Worm (Caenorhabditis elegans) whole organism, L4 larva: ENCODE results near the gene C15H9.11.

Source experiments
- F26F4.8 ChIP-seq: fragments of 200-800 bp; sonication (Bioruptor generic); conservative IDR thresholded peaks from 2 replicates; pipeline ENCODE4 v1.3.6; 2022; ENCODE audit warnings: missing genetic modification characterization, missing compliant biosample characterization
- F44E2.7 ChIP-seq: fragments of 200-800 bp; sonication (Bioruptor generic); IDR thresholded peaks from 2 replicates; pipeline ENCODE4 v2.1.2; 2022; ENCODE audit warnings: missing genetic modification characterization, missing compliant biosample characterization
- T20F7.1 ChIP-seq: fragments of 200-800 bp; sonication (Bioruptor generic); optimal IDR thresholded peaks from 2 replicates; lab custom pipeline; 2018; ENCODE audit warnings: mild to moderate bottlenecking, missing genetic modification characterization, missing compliant biosample characterization
- T26A8.4 ChIP-seq: fragments of 200-800 bp; sonication (Bioruptor generic); IDR thresholded peaks from 2 replicates; pipeline ENCODE4 v1.3.6; 2022; ENCODE audit warnings: missing genetic modification characterization, missing compliant biosample characterization
- Y48G9A.11 ChIP-seq: fragments of 200-800 bp; sonication (Bioruptor generic); IDR thresholded peaks from 2 replicates; pipeline ENCODE4 v1.3.6; 2022; ENCODE audit warnings: missing genetic modification reagents, missing genetic modification characterization, missing compliant biosample characterization
- aha-1 ChIP-seq: fragments of 150-350 bp; peaks from one replicate; lab custom pipeline; 2014; ENCODE audit warnings: missing biosample characterization, missing genetic modification characterization
- ceh-32 ChIP-seq: sonication (generic microtip); optimal IDR thresholded peaks from 2 replicates; lab custom pipeline; 2016; ENCODE audit warnings: mild to moderate bottlenecking, missing genetic modification characterization, missing compliant biosample characterization; ENCODE audit not compliant: poor library complexity
- ceh-44 ChIP-seq: fragments of 200-800 bp; sonication (Bioruptor generic); IDR thresholded peaks from 2 replicates; pipeline ENCODE4 v1.3.6; 2022; ENCODE audit warnings: missing genetic modification reagents, missing genetic modification characterization, missing compliant biosample characterization
- daf-16 ChIP-seq, 3 experiments: sonication (generic microtip); optimal IDR thresholded peaks; 2 replicates each; lab custom pipeline; 2016 to 2017; ENCODE audit warnings: missing genetic modification characterization in 3 of 3, missing genetic modification reagents in 3 of 3, mild to moderate bottlenecking in 2 of 3, missing compliant biosample characterization in 2 of 3, missing biosample characterization in 1 of 3, moderate library complexity in 1 of 3
- dmd-6 ChIP-seq: fragments of 200-800 bp; sonication (Bioruptor generic); IDR thresholded peaks from 2 replicates; pipeline ENCODE4 v1.3.6; 2022; ENCODE audit warnings: missing genetic modification reagents, missing genetic modification characterization, missing compliant biosample characterization
- dmd-8 ChIP-seq: fragments of 200-800 bp; sonication (Bioruptor generic); IDR thresholded peaks from 2 replicates; pipeline ENCODE4 v1.3.6; 2022; ENCODE audit warnings: missing genetic modification characterization, missing compliant biosample characterization
- duxl-1 ChIP-seq: sonication (generic microtip); optimal IDR thresholded peaks from 2 replicates; lab custom pipeline; 2016; ENCODE audit warnings: mild to moderate bottlenecking, missing genetic modification characterization, moderate library complexity, missing compliant biosample characterization; ENCODE audit not compliant: poor library complexity
- dve-1 ChIP-seq: sonication (generic microtip); optimal IDR thresholded peaks from 2 replicates; lab custom pipeline; 2017; ENCODE audit warnings: antibody characterized with exemption, mild to moderate bottlenecking, missing genetic modification characterization, missing compliant biosample characterization; ENCODE audit not compliant: insufficient read depth
- egl-43 ChIP-seq: fragments of 200-800 bp; sonication (Bioruptor generic); IDR thresholded peaks from 2 replicates; pipeline ENCODE4 v1.3.6; 2022; ENCODE audit warnings: missing genetic modification reagents, missing genetic modification characterization, missing compliant biosample characterization
- fkh-10 ChIP-seq: fragments of 150-350 bp; optimal IDR thresholded peaks from 2 replicates; lab custom pipeline; 2014; ENCODE audit warnings: missing biosample characterization, missing genetic modification reagents, missing genetic modification characterization
- hif-1 ChIP-seq, 2 experiments: sonication (generic microtip); optimal IDR thresholded peaks; 2 replicates each; lab custom pipeline; 2016 to 2017; ENCODE audit warnings: missing compliant biosample characterization in 2 of 2, missing genetic modification characterization in 2 of 2, missing genetic modification reagents in 2 of 2, missing genotype in 2 of 2, mild to moderate bottlenecking in 1 of 2
- hlh-11 ChIP-seq: fragments of 200-800 bp; sonication (Bioruptor generic); optimal IDR thresholded peaks from 2 replicates; lab custom pipeline; 2018; ENCODE audit warnings: mild to moderate bottlenecking, missing genetic modification characterization, missing compliant biosample characterization
- hlh-30 ChIP-seq: sonication (generic microtip); optimal IDR thresholded peaks from 2 replicates; lab custom pipeline; 2017; ENCODE audit warnings: antibody characterized with exemption, mild to moderate bottlenecking, missing genetic modification characterization, missing compliant biosample characterization; ENCODE audit not compliant: insufficient read depth
- jun-1 ChIP-seq: fragments of 150-350 bp; optimal IDR thresholded peaks from 2 replicates; lab custom pipeline; 2014; ENCODE audit warnings: missing biosample characterization, missing genetic modification reagents, missing genetic modification characterization
- lin-13 ChIP-seq: fragments of 150-350 bp; optimal IDR thresholded peaks from 2 replicates; lab custom pipeline; 2014; ENCODE audit warnings: missing biosample characterization, missing genetic modification reagents, missing genetic modification characterization
- lin-29 ChIP-seq: fragments of 200-800 bp; sonication (Bioruptor generic); IDR thresholded peaks from 2 replicates; pipeline ENCODE4 v1.3.6; 2022; ENCODE audit warnings: missing genetic modification reagents, missing genetic modification characterization, missing compliant biosample characterization
- lsy-2 ChIP-seq, 2 experiments: fragments of 150-350 bp in 1 of 2; sonication (generic microtip) in 1 of 2; optimal IDR thresholded peaks; 2 replicates each; lab custom pipeline; 2014 to 2017; ENCODE audit warnings: missing biosample characterization in 2 of 2, missing genetic modification characterization in 2 of 2
- mdl-1 ChIP-seq, 2 experiments: fragments of 150-350 bp in 1 of 2; sonication (generic microtip) in 1 of 2; optimal IDR thresholded peaks; 2 replicates each; lab custom pipeline; 2014 to 2017; ENCODE audit warnings: missing biosample characterization in 2 of 2, missing genetic modification characterization in 2 of 2
- mxl-2 ChIP-seq: fragments of 200-800 bp; sonication (Bioruptor generic); conservative IDR thresholded peaks from 2 replicates; pipeline ENCODE4 v1.3.6; 2022; ENCODE audit warnings: missing genetic modification reagents, missing genetic modification characterization, missing compliant biosample characterization
- mxl-3 ChIP-seq: fragments of 200-800 bp; sonication (Bioruptor generic); optimal IDR thresholded peaks from 2 replicates; lab custom pipeline; 2018; ENCODE audit warnings: mild to moderate bottlenecking, missing genetic modification characterization, missing compliant biosample characterization
- nhr-10 ChIP-seq: fragments of 150-350 bp; optimal IDR thresholded peaks from 2 replicates; lab custom pipeline; 2014; ENCODE audit warnings: missing biosample characterization, missing genetic modification characterization
- nhr-102 ChIP-seq: sonication (generic microtip); optimal IDR thresholded peaks from 2 replicates; lab custom pipeline; 2016; ENCODE audit warnings: mild to moderate bottlenecking, missing genetic modification characterization, moderate library complexity, missing compliant biosample characterization
- nhr-28 ChIP-seq: fragments of 150-350 bp; optimal IDR thresholded peaks from 2 replicates; lab custom pipeline; 2014; ENCODE audit warnings: missing biosample characterization, missing genetic modification characterization
- nhr-41 ChIP-seq: fragments of 200-800 bp; sonication (Bioruptor generic); IDR thresholded peaks from 2 replicates; pipeline ENCODE4 v1.3.6; 2022; ENCODE audit warnings: missing genetic modification reagents, missing genetic modification characterization, missing compliant biosample characterization
- nhr-42 ChIP-seq: fragments of 200-800 bp; sonication (Bioruptor generic); IDR thresholded peaks from 2 replicates; pipeline ENCODE4 v1.3.6; 2022; ENCODE audit warnings: missing genetic modification characterization, missing compliant biosample characterization
- nhr-48 ChIP-seq: sonication (generic microtip); optimal IDR thresholded peaks from 2 replicates; lab custom pipeline; 2016; ENCODE audit warnings: mild to moderate bottlenecking, missing genetic modification characterization, missing compliant biosample characterization
- pha-4 ChIP-seq, 2 experiments: fragments of 150-350 bp in 1 of 2; fragments of 200-800 bp in 1 of 2; sonication (Bioruptor generic) in 1 of 2; IDR thresholded peaks in 1 of 2; optimal IDR thresholded peaks in 1 of 2; 2 replicates each; pipeline versions ENCODE4 v1.3.6 to Lab custom; 2014 to 2022; ENCODE audit warnings: missing genetic modification characterization in 2 of 2, missing genetic modification reagents in 2 of 2, missing biosample characterization in 1 of 2, missing compliant biosample characterization in 1 of 2
- php-3 ChIP-seq: fragments of 200-800 bp; sonication (Bioruptor generic); IDR thresholded peaks from 2 replicates; pipeline ENCODE4 v1.3.6; 2022; ENCODE audit warnings: missing genetic modification reagents, missing genetic modification characterization, missing compliant biosample characterization
- pqm-1 ChIP-seq: sonication (generic microtip); optimal IDR thresholded peaks from 2 replicates; lab custom pipeline; 2017; ENCODE audit warnings: missing biosample characterization, missing genetic modification characterization
- saeg-2 ChIP-seq: fragments of 200-800 bp; sonication (Bioruptor generic); IDR thresholded peaks from 2 replicates; pipeline ENCODE4 v1.3.6; 2022; ENCODE audit warnings: missing genetic modification reagents, missing genetic modification characterization, missing compliant biosample characterization
- set-16 ChIP-seq: fragments of 200-800 bp; sonication (Bioruptor generic); IDR thresholded peaks from 2 replicates; pipeline ENCODE4 v1.3.6; 2022; ENCODE audit warnings: missing genetic modification reagents, missing genetic modification characterization, missing compliant biosample characterization
- spr-3 ChIP-seq: fragments of 200-800 bp; sonication (Bioruptor generic); optimal IDR thresholded peaks from 2 replicates; lab custom pipeline; 2018; ENCODE audit warnings: mild to moderate bottlenecking, missing genetic modification characterization, missing compliant biosample characterization
- unc-130 ChIP-seq: sonication (generic microtip); optimal IDR thresholded peaks from 2 replicates; lab custom pipeline; 2016; ENCODE audit warnings: missing genetic modification reagents, missing genetic modification characterization, missing compliant biosample characterization
- unc-62 ChIP-seq, 3 experiments: fragments of 150-350 bp in 1 of 3; sonication (generic microtip); optimal IDR thresholded peaks in 2 of 3; peaks in 1 of 3; 1 replicate in 1 of 3; 2 replicates in 2 of 3; lab custom pipeline; 2014 to 2017; ENCODE audit warnings: missing biosample characterization in 3 of 3, missing genetic modification characterization in 3 of 3, missing genetic modification reagents in 3 of 3, missing genotype in 1 of 3
- zfp-3 ChIP-seq: fragments of 200-800 bp; sonication (Bioruptor generic); conservative IDR thresholded peaks from 2 replicates; pipeline ENCODE4 v1.3.6; 2022; ENCODE audit warnings: missing genetic modification reagents, missing genetic modification characterization, missing compliant biosample characterization
- zip-11 ChIP-seq: fragments of 200-800 bp; sonication (Bioruptor generic); IDR thresholded peaks from 2 replicates; pipeline ENCODE4 v1.3.6; 2022; ENCODE audit warnings: missing genetic modification characterization, missing compliant biosample characterization
- ztf-7 ChIP-seq: fragments of 150-350 bp; optimal IDR thresholded peaks from 2 replicates; lab custom pipeline; 2014; ENCODE audit warnings: missing biosample characterization, missing genetic modification characterization

The C15H9.11 gene

ce11 chrX:6065936-6066452, 37.2 kb downstream of the C15H9.11 start, which contains the start of gene ptr-4:
Gene ptr-4 (minus strand): TSS chrX:6065986.
- TF ChIP-seq mxl-3, result no peak
- peak in 1 of 2 experiments; percentile 92 for TF ChIP-seq unc-62 (GFP tag; optimal IDR thresholded peaks at IDR 0.05 in 1 of 2; lab: Kevin White, UChicago)
- no peak for TF ChIP-seq unc-62 (tag; optimal IDR thresholded peaks at IDR 0.05; lab: Kevin White, UChicago)

ce11 chrX:6064385-6064784, 38.8 kb downstream of the C15H9.11 start:
- TF ChIP-seq T26A8.4 (GFP tag; lab: Robert Waterston, UW), result no peak
- no peak for TF ChIP-seq fkh-10 (GFP tag; lab: Kevin White, UChicago)
- peak; percentile 25 for TF ChIP-seq hlh-11 (tag; lab: Kevin White, UChicago)
- TF ChIP-seq hlh-30 (tag; lab: Kevin White, UChicago), result peak; percentile 9
- TF ChIP-seq mdl-1 (tag; optimal IDR thresholded peaks at IDR 0.05; lab: Kevin White, UChicago), result peak in 1 of 2 experiments; percentile 23

DNA sequence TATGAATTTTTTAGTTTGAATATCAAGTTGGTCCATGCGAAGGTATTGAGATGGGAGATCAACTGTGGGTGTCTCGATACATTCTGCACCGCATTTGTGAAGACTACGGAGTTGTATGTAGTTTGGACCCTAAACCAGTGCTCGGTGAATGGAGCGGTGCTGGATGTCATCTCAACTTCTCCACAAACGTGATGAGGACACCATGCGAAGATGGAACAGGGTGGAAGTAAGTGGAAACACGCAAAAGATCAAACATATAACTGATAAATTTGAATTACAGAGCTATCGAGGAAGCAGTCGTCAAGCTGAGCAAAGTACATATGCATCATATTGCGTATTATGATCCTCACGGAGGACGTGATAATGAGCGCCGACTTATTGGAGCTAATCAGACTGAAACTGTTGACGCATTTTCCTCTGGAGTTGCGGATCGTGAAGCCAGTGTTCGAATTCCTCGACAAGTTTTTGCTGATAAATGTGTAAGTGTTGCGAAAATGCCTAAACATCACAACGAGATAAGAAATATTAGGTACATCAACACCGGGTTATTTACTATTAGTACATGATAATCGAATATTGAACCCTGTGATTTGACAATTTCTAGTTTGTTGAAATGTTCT, 43.9 kb downstream of the C15H9.11 start:
- no peak for TF ChIP-seq nhr-41 (GFP tag; lab: Robert Waterston, UW)
- no peak for TF ChIP-seq unc-130 (GFP tag; lab: Kevin White, UChicago)
- TF ChIP-seq dmd-8 (GFP tag; lab: Robert Waterston, UW), result no peak
- no peak for TF ChIP-seq duxl-1 (tag; lab: Kevin White, UChicago)
- TF ChIP-seq unc-62 (GFP tag; optimal IDR thresholded peaks at IDR 0.05 in 1 of 2; lab: Kevin White, UChicago), result peak in 1 of 2 experiments; percentile 92
- TF ChIP-seq unc-62 (tag; optimal IDR thresholded peaks at IDR 0.05; lab: Kevin White, UChicago), result no peak
- TF ChIP-seq spr-3 (GFP tag; lab: Kevin White, UChicago), result no peak
- TF ChIP-seq zfp-3 (GFP tag; lab: Robert Waterston, UW), result no peak
- no peak for TF ChIP-seq T26A8.4 (GFP tag; lab: Robert Waterston, UW)
- TF ChIP-seq pqm-1 (tag; lab: Kevin White, UChicago), result peak; percentile 51
- TF ChIP-seq egl-43 (GFP tag; lab: Robert Waterston, UW), result no peak
- peak; percentile 47 for TF ChIP-seq nhr-28 (tag; lab: Kevin White, UChicago)
- TF ChIP-seq nhr-48 (tag; lab: Kevin White, UChicago), result peak; percentile 77
- no peak for TF ChIP-seq F26F4.8
- TF ChIP-seq hlh-11 (tag; lab: Kevin White, UChicago), result peak; percentile 64
- TF ChIP-seq pha-4 (GFP tag; IDR thresholded peaks at IDR 0.05; lab: Robert Waterston, UW), result no peak
- TF ChIP-seq pha-4 (tag; optimal IDR thresholded peaks at IDR 0.05; lab: Kevin White, UChicago), result no peak
- TF ChIP-seq zip-11 (GFP tag; lab: Robert Waterston, UW), result no peak
- TF ChIP-seq dve-1 (tag; lab: Kevin White, UChicago), result peak; percentile 72
- TF ChIP-seq lin-13 (GFP tag; lab: Kevin White, UChicago), result no peak
- no peak for TF ChIP-seq mxl-2
- TF ChIP-seq dmd-6 (GFP tag; lab: Robert Waterston, UW), result peak; percentile 55
- TF ChIP-seq ztf-7 (tag; lab: Kevin White, UChicago), result peak; percentile 91
- no peak for TF ChIP-seq set-16 (GFP tag; lab: Robert Waterston, UW)
- TF ChIP-seq Y48G9A.11, result no peak
- TF ChIP-seq hif-1 (tag; optimal IDR thresholded peaks at IDR 0.05; lab: Kevin White, UChicago), result no peak
- peak; percentile 49 for TF ChIP-seq nhr-10 (tag; lab: Kevin White, UChicago)
- TF ChIP-seq F44E2.7 (GFP tag; lab: Robert Waterston, UW), result no peak
- no peak for TF ChIP-seq ceh-32
- TF ChIP-seq aha-1, result peak; percentile 94
- no peak for TF ChIP-seq saeg-2 (GFP tag; lab: Robert Waterston, UW)
- no peak for TF ChIP-seq ceh-44 (GFP tag; lab: Robert Waterston, UW)
- no peak for TF ChIP-seq lin-29
- no peak for TF ChIP-seq daf-16 (GFP tag; optimal IDR thresholded peaks at IDR 0.05; lab: Kevin White, UChicago)
- peak; percentile 88 for TF ChIP-seq daf-16 (tag; optimal IDR thresholded peaks at IDR 0.05; lab: Kevin White, UChicago)
- no peak for TF ChIP-seq hlh-30 (tag; lab: Kevin White, UChicago)
- no peak for TF ChIP-seq lsy-2 (tag; optimal IDR thresholded peaks at IDR 0.05; lab: Kevin White, UChicago)
- no peak for TF ChIP-seq T20F7.1 (GFP tag; lab: Kevin White, UChicago)
- no peak for TF ChIP-seq jun-1 (tag; lab: Kevin White, UChicago)
- TF ChIP-seq nhr-42, result no peak
- TF ChIP-seq php-3 (GFP tag; lab: Robert Waterston, UW), result no peak
- peak; percentile 20 for TF ChIP-seq nhr-102 (tag; lab: Kevin White, UChicago)
